Fruit fly (Drosophila melanogaster) whole organism, embryonic: ENCODE data around the gene Pisd.

Source experiments
- Adf1 ChIP-seq: fragments of 200-800 bp; sonication (Bioruptor generic); IDR thresholded peaks from 2 replicates; pipeline ENCODE4 v1.3.6; 2022; ENCODE audit warnings: missing biosample characterization, missing genetic modification characterization
- Asciz ChIP-seq: fragments of 200-800 bp; sonication (Bioruptor generic); optimal IDR thresholded peaks from 2 replicates; lab custom pipeline; 2017; ENCODE audit warnings: missing biosample characterization, mild to moderate bottlenecking, missing genetic modification characterization, missing genetic modification reagents
- Atf6 ChIP-seq: fragments of 200-800 bp; sonication (Bioruptor generic); IDR thresholded peaks from 2 replicates; pipeline ENCODE4 v1.3.6; 2022; ENCODE audit warnings: missing biosample characterization, missing genetic modification characterization
- CG10543 ChIP-seq: fragments of 200-800 bp; sonication (Bioruptor generic); optimal IDR thresholded peaks from 3 replicates; lab custom pipeline; 2017; ENCODE audit warnings: missing biosample characterization, mild to moderate bottlenecking, missing genetic modification characterization, moderate library complexity
- CG1529 ChIP-seq: fragments of 200-800 bp; sonication (Bioruptor generic); optimal IDR thresholded peaks from 3 replicates; lab custom pipeline; 2018; ENCODE audit warnings: missing biosample characterization, missing genetic modification characterization
- CG1647 ChIP-seq: fragments of 200-800 bp; sonication (Bioruptor generic); optimal IDR thresholded peaks from 3 replicates; lab custom pipeline; 2016; ENCODE audit warnings: missing biosample characterization, missing genetic modification characterization
- CG17361 ChIP-seq: fragments of 200-800 bp; sonication (Bioruptor generic); IDR thresholded peaks from 3 replicates; pipeline ENCODE4 v1.3.6; 2022; ENCODE audit warnings: missing biosample characterization, missing genetic modification characterization
- CG2120 ChIP-seq: fragments of 200-800 bp; sonication (Bioruptor generic); optimal IDR thresholded peaks from 3 replicates; lab custom pipeline; 2016; ENCODE audit warnings: missing biosample characterization, missing genetic modification characterization
- CG30403 ChIP-seq: fragments of 200-800 bp; sonication (Bioruptor generic); optimal IDR thresholded peaks from 3 replicates; lab custom pipeline; 2016; ENCODE audit warnings: missing biosample characterization, missing genetic modification characterization
- CG3065 ChIP-seq: fragments of 200-800 bp; sonication (Bioruptor generic); optimal IDR thresholded peaks from 2 replicates; lab custom pipeline; 2016; ENCODE audit warnings: missing biosample characterization, missing genetic modification characterization
- CG31388 ChIP-seq: fragments of 200-800 bp; sonication (Bioruptor generic); optimal IDR thresholded peaks from 2 replicates; lab custom pipeline; 2016; ENCODE audit warnings: missing biosample characterization, missing genetic modification characterization
- CG3163 ChIP-seq: fragments of 200-800 bp; sonication (Bioruptor generic); optimal IDR thresholded peaks from 3 replicates; lab custom pipeline; 2016; ENCODE audit warnings: missing biosample characterization, missing genetic modification characterization
- CG3407 ChIP-seq: fragments of 200-800 bp; sonication (Bioruptor generic); optimal IDR thresholded peaks from 2 replicates; lab custom pipeline; 2018; ENCODE audit warnings: missing biosample characterization, mild to moderate bottlenecking, missing genetic modification characterization
- CG3847 ChIP-seq: fragments of 200-800 bp; sonication (Bioruptor generic); IDR thresholded peaks from 2 replicates; pipeline ENCODE4 v1.3.6; 2022; ENCODE audit warnings: missing biosample characterization, missing genetic modification characterization
- CG5245 ChIP-seq: fragments of 200-800 bp; sonication (Bioruptor generic); optimal IDR thresholded peaks from 3 replicates; lab custom pipeline; 2016; ENCODE audit warnings: missing biosample characterization, missing genetic modification characterization
- CG6689 ChIP-seq: fragments of 200-800 bp; sonication (Bioruptor generic); IDR thresholded peaks from 2 replicates; pipeline ENCODE4 v1.3.6; 2022; ENCODE audit warnings: missing biosample characterization, missing genetic modification characterization
- CG7745 ChIP-seq: fragments of 200-800 bp; sonication (Bioruptor generic); optimal IDR thresholded peaks from 2 replicates; lab custom pipeline; 2018; ENCODE audit warnings: missing biosample characterization, mild to moderate bottlenecking, missing genetic modification characterization, moderate library complexity
- CG7987 ChIP-seq: fragments of 200-800 bp; sonication (Bioruptor generic); optimal IDR thresholded peaks from 2 replicates; lab custom pipeline; 2018; ENCODE audit warnings: missing biosample characterization, mild to moderate bottlenecking, missing genetic modification characterization, moderate library complexity
- CG9437 ChIP-seq: fragments of 200-800 bp; sonication (Bioruptor generic); optimal IDR thresholded peaks from 2 replicates; lab custom pipeline; 2018; ENCODE audit warnings: missing biosample characterization, mild to moderate bottlenecking, missing genetic modification characterization
- CTCF ChIP-seq: fragments of 200-800 bp; sonication (Bioruptor generic); optimal IDR thresholded peaks from 2 replicates; lab custom pipeline; 2017; ENCODE audit warnings: missing biosample characterization, mild to moderate bottlenecking, missing genetic modification characterization, moderate library complexity
- Fer1 ChIP-seq: fragments of 200-800 bp; sonication (Bioruptor generic); optimal IDR thresholded peaks from 2 replicates; lab custom pipeline; 2017; ENCODE audit warnings: missing biosample characterization, mild to moderate bottlenecking, missing genetic modification characterization
- Fer2 ChIP-seq: fragments of 200-800 bp; sonication (Bioruptor generic); optimal IDR thresholded peaks from 2 replicates; lab custom pipeline; 2018; ENCODE audit warnings: missing biosample characterization, mild to moderate bottlenecking, missing genetic modification characterization, moderate library complexity
- Hand ChIP-seq: fragments of 200-800 bp; sonication (Bioruptor generic); optimal IDR thresholded peaks from 2 replicates; lab custom pipeline; 2017; ENCODE audit warnings: mild to moderate bottlenecking, missing biosample characterization, missing genetic modification reagents, missing genetic modification characterization
- Neu2 ChIP-seq: fragments of 200-800 bp; sonication (Bioruptor generic); optimal IDR thresholded peaks from 3 replicates; lab custom pipeline; 2016; ENCODE audit warnings: missing biosample characterization, missing genetic modification characterization, borderline replicate concordance
- Rfx ChIP-seq: fragments of 200-800 bp; sonication (Bioruptor generic); IDR thresholded peaks from 2 replicates; pipeline ENCODE4 v1.3.6; 2022; ENCODE audit warnings: missing biosample characterization, missing genetic modification characterization
- Side ChIP-seq: fragments of 200-800 bp; sonication (Bioruptor generic); optimal IDR thresholded peaks from 2 replicates; lab custom pipeline; 2016; ENCODE audit warnings: missing biosample characterization, missing genetic modification characterization
- Sox100B ChIP-seq: fragments of 200-800 bp; sonication (Bioruptor generic); optimal IDR thresholded peaks from 3 replicates; lab custom pipeline; 2018; ENCODE audit warnings: missing biosample characterization, mild to moderate bottlenecking, missing genetic modification characterization
- Trl ChIP-seq, 3 experiments: fragments of >200 bp in 2 of 3; fragments of 200-800 bp in 1 of 3; sonication (Bioruptor generic) in 1 of 3; optimal IDR thresholded peaks; 2 replicates in 1 of 3; 3 replicates in 2 of 3; lab custom pipeline; 2016 to 2017; ENCODE audit warnings: missing biosample characterization in 1 of 3, missing genetic modification characterization in 1 of 3
- Xbp1 ChIP-seq: fragments of 200-800 bp; sonication (Bioruptor generic); optimal IDR thresholded peaks from 3 replicates; lab custom pipeline; 2016; ENCODE audit warnings: missing biosample characterization, mild to moderate bottlenecking, missing genetic modification characterization
- chm ChIP-seq: fragments of 200-800 bp; sonication (Bioruptor generic); IDR thresholded peaks from 2 replicates; pipeline ENCODE4 v1.3.6; 2022; ENCODE audit warnings: missing biosample characterization, missing genetic modification characterization
- emc ChIP-seq: fragments of 200-800 bp; sonication (Bioruptor generic); optimal IDR thresholded peaks from 2 replicates; lab custom pipeline; 2016; ENCODE audit warnings: missing biosample characterization, missing genetic modification characterization
- esg ChIP-seq: fragments of 200-800 bp; sonication (Bioruptor generic); conservative IDR thresholded peaks from 2 replicates; pipeline ENCODE4 v1.3.6; 2022; ENCODE audit warnings: missing biosample characterization, missing genetic modification characterization
- gem ChIP-seq: fragments of 200-800 bp; sonication (Bioruptor generic); optimal IDR thresholded peaks from 2 replicates; lab custom pipeline; 2019; ENCODE audit warnings: missing biosample characterization, mild to moderate bottlenecking, missing genetic modification characterization, moderate library complexity
- gro ChIP-seq: fragments of 200-800 bp; sonication (Bioruptor generic); optimal IDR thresholded peaks from 2 replicates; lab custom pipeline; 2016; ENCODE audit warnings: missing biosample characterization, missing genetic modification characterization
- gt ChIP-seq: fragments of 200-800 bp; sonication (Bioruptor generic); IDR thresholded peaks from 2 replicates; pipeline ENCODE4 v1.3.6; 2022; ENCODE audit warnings: missing biosample characterization, missing genetic modification characterization
- lab ChIP-seq: fragments of 200-800 bp; sonication (Bioruptor generic); optimal IDR thresholded peaks from 3 replicates; lab custom pipeline; 2017; ENCODE audit warnings: missing biosample characterization, missing genetic modification characterization, mild to moderate bottlenecking, moderate library complexity, missing genetic modification reagents
- maf-S ChIP-seq: fragments of 200-800 bp; sonication (Bioruptor generic); optimal IDR thresholded peaks from 2 replicates; lab custom pipeline; 2016; ENCODE audit warnings: missing biosample characterization, missing genetic modification characterization
- prd ChIP-seq, 3 experiments: fragments of >200 bp in 2 of 3; fragments of 200-800 bp in 1 of 3; sonication (Bioruptor generic) in 1 of 3; optimal IDR thresholded peaks in 2 of 3; IDR thresholded peaks in 1 of 3; 2 replicates in 2 of 3; 3 replicates in 1 of 3; pipeline versions ENCODE4 v1.3.6 to Lab custom; 2017 to 2022; ENCODE audit warnings: missing biosample characterization in 1 of 3, missing genetic modification characterization in 1 of 3
- pzg ChIP-seq: fragments of 200-800 bp; sonication (Bioruptor generic); optimal IDR thresholded peaks from 3 replicates; lab custom pipeline; 2018; ENCODE audit warnings: missing biosample characterization, mild to moderate bottlenecking, missing genetic modification characterization, moderate library complexity
- sd ChIP-seq: fragments of 200-800 bp; sonication (Bioruptor generic); optimal IDR thresholded peaks from 3 replicates; lab custom pipeline; 2018; ENCODE audit warnings: missing biosample characterization, mild to moderate bottlenecking, missing genetic modification characterization, moderate library complexity
- slbo ChIP-seq: fragments of 200-800 bp; sonication (Bioruptor generic); IDR thresholded peaks from 2 replicates; pipeline ENCODE4 v1.3.6; 2022; ENCODE audit warnings: missing biosample characterization, missing genetic modification characterization
- sob ChIP-seq: fragments of 200-800 bp; sonication (Bioruptor generic); IDR thresholded peaks from 2 replicates; pipeline ENCODE4 v1.3.6; 2022; ENCODE audit warnings: missing biosample characterization, missing genetic modification characterization
- sug ChIP-seq: fragments of 200-800 bp; optimal IDR thresholded peaks from 2 replicates; lab custom pipeline; 2019; ENCODE audit warnings: missing biosample characterization, mild to moderate bottlenecking, missing genetic modification characterization, moderate library complexity
- tgo ChIP-seq: fragments of 200-800 bp; sonication (Bioruptor generic); IDR thresholded peaks from 3 replicates; pipeline ENCODE4 v1.3.6; 2022; ENCODE audit warnings: missing biosample characterization, missing genetic modification characterization
- tin ChIP-seq: fragments of 200-800 bp; sonication (Bioruptor generic); optimal IDR thresholded peaks from 3 replicates; lab custom pipeline; 2016; ENCODE audit warnings: missing biosample characterization, missing genetic modification characterization
- twi ChIP-seq: fragments of 200-800 bp; optimal IDR thresholded peaks from 2 replicates; lab custom pipeline; 2019; ENCODE audit warnings: missing biosample characterization, mild to moderate bottlenecking, missing genetic modification characterization, moderate library complexity
- usp ChIP-seq: fragments of >200 bp; optimal IDR thresholded peaks from 2 replicates; lab custom pipeline; 2017; ENCODE audit warnings: missing biosample characterization, missing genetic modification characterization
- vnd ChIP-seq: fragments of 200-800 bp; sonication (Bioruptor generic); IDR thresholded peaks from 3 replicates; pipeline ENCODE4 v1.3.6; 2022; ENCODE audit warnings: missing biosample characterization, missing genetic modification characterization; ENCODE audit not compliant: partially characterized antibody
- wdn ChIP-seq: fragments of 200-800 bp; sonication (Bioruptor generic); IDR thresholded peaks from 2 replicates; pipeline ENCODE4 v1.3.6; 2022; ENCODE audit warnings: missing biosample characterization, missing genetic modification characterization

The Pisd gene

dm6 chr3R:24050690-24051440, at the start of gene Pisd, which contains the start of gene Atg6 (continued):
- peak; percentile 52; the same call in 1 of the 2 replicates for TF ChIP-seq Adf1 (GFP tag; lab: Robert Waterston, UW)
- TF ChIP-seq CG3065 (GFP tag; lab: Kevin White, UChicago) = no peak
- TF ChIP-seq esg = 0 out of 2 replicates have a peak, but pooled peaks have one; percentile 6
- TF ChIP-seq Side (GFP tag; lab: Kevin White, UChicago) = peak; percentile 39
- peak; percentile 32; the same call in 1 of the 3 replicates for TF ChIP-seq tgo (GFP tag; lab: Robert Waterston, UW)
- peak; percentile 59; the same call in 1 of the 2 replicates for TF ChIP-seq slbo
- TF ChIP-seq CG2120 (GFP tag; lab: Kevin White, UChicago) = peak; percentile 38
- peak; percentile 67; the same call in 1 of the 2 replicates for TF ChIP-seq chm
- peak; percentile 25 for TF ChIP-seq gem (tag; lab: Kevin White, UChicago)
- no peak for TF ChIP-seq emc (GFP tag; lab: Kevin White, UChicago)
- TF ChIP-seq CG31388 (GFP tag; lab: Kevin White, UChicago) = no peak
- TF ChIP-seq CTCF (GFP tag; lab: Kevin White, UChicago) = peak; percentile 66
- TF ChIP-seq gro (GFP tag; lab: Kevin White, UChicago) = peak; percentile 73
- no peak for TF ChIP-seq Sox100B
- 0 out of 2 replicates have a peak, but pooled peaks have one; percentile 33 for TF ChIP-seq CG6689 (GFP tag; lab: Robert Waterston, UW)
- TF ChIP-seq twi (tag; lab: Kevin White, UChicago) = no peak
- TF ChIP-seq CG3163 (GFP tag; lab: Kevin White, UChicago) = no peak
- no peak for TF ChIP-seq CG3407 (GFP tag; lab: Kevin White, UChicago)
- TF ChIP-seq CG17361 (GFP tag; lab: Robert Waterston, UW) = peak; percentile 47; the same call in 2 of the 3 replicates
- TF ChIP-seq usp (GFP tag; lab: Kevin White, UChicago) = no peak
- TF ChIP-seq CG10543 = peak; percentile 83
- TF ChIP-seq tin (GFP tag; lab: Kevin White, UChicago) = peak; percentile 35
- no peak for TF ChIP-seq prd (optimal IDR thresholded peaks at IDR 0.05; lab: Kevin White, UChicago)
- peak; percentile 42; the same call in 1 of the 3 replicates for TF ChIP-seq prd (GFP tag; IDR thresholded peaks at IDR 0.05; lab: Robert Waterston, UW)
- TF ChIP-seq Hand = no peak
- no peak for TF ChIP-seq Asciz (GFP tag; lab: Kevin White, UChicago)
- peak; percentile 65 for TF ChIP-seq pzg (GFP tag; lab: Kevin White, UChicago)
- peak; percentile 31; the same call in 1 of the 2 replicates for TF ChIP-seq sob (GFP tag; lab: Robert Waterston, UW)
- TF ChIP-seq CG7987 = peak; percentile 30
- peak; percentile 53 for TF ChIP-seq Atf6
- TF ChIP-seq CG1529 (GFP tag; lab: Kevin White, UChicago) = no peak
- peak; percentile 65 for TF ChIP-seq lab (GFP tag; lab: Kevin White, UChicago)
- peak; percentile 70 for TF ChIP-seq sd (tag; lab: Kevin White, UChicago)
- TF ChIP-seq Rfx (GFP tag; lab: Robert Waterston, UW) = peak; percentile 64
- peak; percentile 61 for TF ChIP-seq CG3847 (GFP tag; lab: Robert Waterston, UW)
- no peak for TF ChIP-seq Fer2 (tag; lab: Kevin White, UChicago)
- TF ChIP-seq wdn (GFP tag; lab: Robert Waterston, UW) = no peak
- TF ChIP-seq Trl (optimal IDR thresholded peaks at IDR 0.05; lab: Kevin White, UChicago) = peak in 1 of 2 experiments; percentile 7
- peak; percentile 1 for TF ChIP-seq Trl (GFP tag; optimal IDR thresholded peaks at IDR 0.05; lab: Kevin White, UChicago)
- TF ChIP-seq Fer1 = peak; percentile 67
- TF ChIP-seq CG1647 (GFP tag; lab: Kevin White, UChicago) = no peak
- TF ChIP-seq Neu2 (GFP tag; lab: Kevin White, UChicago) = peak; percentile 54
- no peak for TF ChIP-seq gt (GFP tag; lab: Robert Waterston, UW)
- peak; percentile 8 for TF ChIP-seq CG5245 (GFP tag; lab: Kevin White, UChicago)
- 0 out of 3 replicates have a peak, but pooled peaks have one; percentile 1 for TF ChIP-seq vnd (GFP tag; lab: Robert Waterston, UW)
- peak; percentile 81 for TF ChIP-seq sug (tag; lab: Kevin White, UChicago)
- TF ChIP-seq maf-S = no peak
- TF ChIP-seq CG9437 (GFP tag; lab: Kevin White, UChicago) = peak; percentile 1
- peak; percentile 21 for TF ChIP-seq Xbp1
- no peak for TF ChIP-seq CG7745
- peak; percentile 30 for TF ChIP-seq CG30403 (GFP tag; lab: Kevin White, UChicago)
